Fruit fly (Drosophila melanogaster) whole organism, embryonic: ENCODE data around the gene Cpr23B.

ENCODE experiments used
- Adf1 ChIP-seq: fragments of 200-800 bp; sonication (Bioruptor generic); IDR thresholded peaks from 2 replicates; pipeline ENCODE4 v1.3.6; 2022; ENCODE audit warnings: missing biosample characterization, missing genetic modification characterization
- B-H1 ChIP-seq: fragments of 200-800 bp; sonication (Bioruptor generic); IDR thresholded peaks from 3 replicates; pipeline ENCODE4 v1.3.6; 2022; ENCODE audit warnings: missing biosample characterization, missing genetic modification characterization
- CG11696 ChIP-seq: fragments of 200-800 bp; sonication (Bioruptor generic); IDR thresholded peaks from 2 replicates; pipeline ENCODE4 v1.3.6; 2022; ENCODE audit warnings: missing biosample characterization, missing genetic modification characterization
- CG14965 ChIP-seq: fragments of 200-800 bp; sonication (Bioruptor generic); optimal IDR thresholded peaks from 2 replicates; lab custom pipeline; 2016; ENCODE audit warnings: missing biosample characterization, missing genetic modification characterization, borderline replicate concordance
- CG16813 ChIP-seq: fragments of 200-800 bp; sonication (Bioruptor generic); IDR thresholded peaks from 3 replicates; pipeline ENCODE4 v1.3.6; 2022; ENCODE audit warnings: missing biosample characterization, missing genetic modification characterization; ENCODE audit not compliant: partially characterized antibody
- CG17568 ChIP-seq: fragments of 200-800 bp; sonication (Bioruptor generic); optimal IDR thresholded peaks from 2 replicates; lab custom pipeline; 2018; ENCODE audit warnings: missing biosample characterization, mild to moderate bottlenecking, missing genetic modification characterization, moderate library complexity
- CG18262 ChIP-seq: fragments of 200-800 bp; optimal IDR thresholded peaks from 3 replicates; lab custom pipeline; 2019; ENCODE audit warnings: missing biosample characterization, mild to moderate bottlenecking, missing genetic modification characterization, moderate library complexity
- CG1832 ChIP-seq: fragments of 200-800 bp; sonication (Bioruptor generic); optimal IDR thresholded peaks from 2 replicates; lab custom pipeline; 2017; ENCODE audit warnings: missing biosample characterization, mild to moderate bottlenecking, missing genetic modification characterization, inconsistent platforms
- CG18619 ChIP-seq: fragments of 200-800 bp; sonication (Bioruptor generic); optimal IDR thresholded peaks from 3 replicates; lab custom pipeline; 2017; ENCODE audit warnings: missing biosample characterization, mild to moderate bottlenecking, missing genetic modification characterization
- CG2129 ChIP-seq: fragments of 200-800 bp; sonication (Bioruptor generic); IDR thresholded peaks from 2 replicates; pipeline ENCODE4 v1.3.6; 2022; ENCODE audit warnings: missing biosample characterization, missing genetic modification characterization; ENCODE audit not compliant: partially characterized antibody
- CG2678 ChIP-seq: fragments of 200-800 bp; sonication (Bioruptor generic); optimal IDR thresholded peaks from 3 replicates; lab custom pipeline; 2019; ENCODE audit warnings: missing biosample characterization, mild to moderate bottlenecking, missing genetic modification characterization, moderate library complexity
- CG31441 ChIP-seq: fragments of 200-800 bp; sonication (Bioruptor generic); IDR thresholded peaks from 2 replicates; pipeline ENCODE4 v1.3.6; 2022; ENCODE audit warnings: missing biosample characterization, missing genetic modification characterization
- CG3163 ChIP-seq: fragments of 200-800 bp; sonication (Bioruptor generic); optimal IDR thresholded peaks from 3 replicates; lab custom pipeline; 2016; ENCODE audit warnings: missing biosample characterization, missing genetic modification characterization
- CG3281 ChIP-seq: fragments of 200-800 bp; sonication (Bioruptor generic); optimal IDR thresholded peaks from 3 replicates; lab custom pipeline; 2017; ENCODE audit warnings: missing biosample characterization, mild to moderate bottlenecking, missing genetic modification characterization
- CG33557 ChIP-seq: fragments of 200-800 bp; sonication (Bioruptor generic); optimal IDR thresholded peaks from 2 replicates; lab custom pipeline; 2019; ENCODE audit warnings: missing biosample characterization, mild to moderate bottlenecking, missing genetic modification characterization, moderate library complexity
- CG4617 ChIP-seq: fragments of 200-800 bp; sonication (Bioruptor generic); optimal IDR thresholded peaks from 3 replicates; lab custom pipeline; 2016; ENCODE audit warnings: missing biosample characterization, missing genetic modification characterization, borderline replicate concordance
- CG7372 ChIP-seq: fragments of 200-800 bp; sonication (Bioruptor generic); IDR thresholded peaks from 2 replicates; pipeline ENCODE4 v1.3.6; 2022; ENCODE audit warnings: missing biosample characterization, missing genetic modification characterization
- CG9215 ChIP-seq: fragments of 200-800 bp; sonication (Bioruptor generic); IDR thresholded peaks from 2 replicates; pipeline ENCODE4 v1.3.6; 2022; ENCODE audit warnings: missing biosample characterization, missing genetic modification characterization
- Camta ChIP-seq: fragments of 200-800 bp; sonication (Bioruptor generic); optimal IDR thresholded peaks from 2 replicates; lab custom pipeline; 2016; ENCODE audit warnings: missing biosample characterization, missing genetic modification characterization
- D19A ChIP-seq: fragments of 200-800 bp; optimal IDR thresholded peaks from 3 replicates; lab custom pipeline; 2019; ENCODE audit warnings: missing biosample characterization, mild to moderate bottlenecking, missing genetic modification characterization, moderate library complexity
- Dfd ChIP-seq, 2 experiments: fragments of >200 bp; optimal IDR thresholded peaks; 2 replicates each; lab custom pipeline; 2017; ENCODE audit warnings: missing biosample characterization in 2 of 2, missing genetic modification characterization in 2 of 2
- Drgx ChIP-seq: fragments of 200-800 bp; sonication (Bioruptor generic); IDR thresholded peaks from 2 replicates; pipeline ENCODE4 v1.3.6; 2022; ENCODE audit warnings: missing biosample characterization, missing genetic modification characterization
- E2f1 ChIP-seq: fragments of 200-800 bp; sonication (Bioruptor generic); IDR thresholded peaks from 2 replicates; pipeline ENCODE4 v1.3.6; 2022; ENCODE audit warnings: missing biosample characterization, missing genetic modification characterization
- Hmx ChIP-seq: fragments of 200-800 bp; sonication (Bioruptor generic); optimal IDR thresholded peaks from 2 replicates; lab custom pipeline; 2016; ENCODE audit warnings: missing biosample characterization, missing genetic modification characterization
- Hr78 ChIP-seq, 2 experiments: fragments of 200-800 bp in 1 of 2; fragments of >200 bp in 1 of 2; sonication (Bioruptor generic) in 1 of 2; optimal IDR thresholded peaks; 2 replicates each; lab custom pipeline; 2017 to 2019; ENCODE audit warnings: missing biosample characterization in 2 of 2, missing genetic modification characterization in 2 of 2, mild to moderate bottlenecking in 1 of 2, moderate library complexity in 1 of 2
- Optix ChIP-seq: fragments of 200-800 bp; sonication (Bioruptor generic); IDR thresholded peaks from 3 replicates; pipeline ENCODE4 v1.3.6; 2022; ENCODE audit warnings: missing biosample characterization, missing genetic modification characterization
- Tbp ChIP-seq: fragments of >200 bp; optimal IDR thresholded peaks from 2 replicates; lab custom pipeline; 2018; ENCODE audit warnings: missing biosample characterization, missing genetic modification characterization
- Trl ChIP-seq, 3 experiments: fragments of >200 bp in 2 of 3; fragments of 200-800 bp in 1 of 3; sonication (Bioruptor generic) in 1 of 3; optimal IDR thresholded peaks; 2 replicates in 1 of 3; 3 replicates in 2 of 3; lab custom pipeline; 2016 to 2017; ENCODE audit warnings: missing biosample characterization in 1 of 3, missing genetic modification characterization in 1 of 3
- ab ChIP-seq: fragments of 200-800 bp; sonication (Bioruptor generic); optimal IDR thresholded peaks from 2 replicates; lab custom pipeline; 2016; ENCODE audit warnings: missing biosample characterization, missing genetic modification characterization
- bab2 ChIP-seq: fragments of 200-800 bp; sonication (Bioruptor generic); optimal IDR thresholded peaks from 2 replicates; lab custom pipeline; 2016; ENCODE audit warnings: missing biosample characterization, missing genetic modification characterization
- cad ChIP-seq: fragments of >200 bp; optimal IDR thresholded peaks from 2 replicates; lab custom pipeline; 2017; ENCODE audit warnings: missing biosample characterization, missing genetic modification characterization
- corto ChIP-seq: fragments of 200-800 bp; sonication (Bioruptor generic); optimal IDR thresholded peaks from 2 replicates; lab custom pipeline; 2016; ENCODE audit warnings: missing biosample characterization, mild to moderate bottlenecking, missing genetic modification characterization, moderate library complexity
- dan ChIP-seq: fragments of 200-800 bp; sonication (Bioruptor generic); IDR thresholded peaks from 2 replicates; pipeline ENCODE4 v1.3.6; 2022; ENCODE audit warnings: missing biosample characterization, missing genetic modification characterization
- disco-r ChIP-seq: fragments of 200-800 bp; sonication (Bioruptor generic); optimal IDR thresholded peaks from 2 replicates; lab custom pipeline; 2016; ENCODE audit warnings: missing biosample characterization, missing genetic modification characterization
- emc ChIP-seq: fragments of 200-800 bp; sonication (Bioruptor generic); optimal IDR thresholded peaks from 2 replicates; lab custom pipeline; 2016; ENCODE audit warnings: missing biosample characterization, missing genetic modification characterization
- gro ChIP-seq: fragments of 200-800 bp; sonication (Bioruptor generic); optimal IDR thresholded peaks from 2 replicates; lab custom pipeline; 2016; ENCODE audit warnings: missing biosample characterization, missing genetic modification characterization
- ham ChIP-seq: fragments of 200-800 bp; sonication (Bioruptor generic); IDR thresholded peaks from 2 replicates; pipeline ENCODE4 v1.3.6; 2022; ENCODE audit warnings: missing biosample characterization, missing genetic modification characterization
- hkb ChIP-seq, 2 experiments: fragments of 200-800 bp in 1 of 2; fragments of >200 bp in 1 of 2; sonication (Bioruptor generic) in 1 of 2; IDR thresholded peaks in 1 of 2; optimal IDR thresholded peaks in 1 of 2; 2 replicates each; pipeline versions ENCODE4 v1.3.6 to Lab custom; 2017 to 2022; ENCODE audit warnings: missing biosample characterization in 1 of 2, missing genetic modification characterization in 1 of 2
- insv ChIP-seq, 2 experiments: fragments of 200-800 bp; sonication (Bioruptor generic); optimal IDR thresholded peaks; 3 replicates each; lab custom pipeline; 2016 to 2018; ENCODE audit warnings: missing biosample characterization in 2 of 2, missing genetic modification characterization in 2 of 2
- inv ChIP-seq: fragments of 200-800 bp; sonication (Bioruptor generic); IDR thresholded peaks from 2 replicates; pipeline ENCODE4 v1.3.6; 2022; ENCODE audit warnings: missing biosample characterization, missing genetic modification characterization; ENCODE audit not compliant: partially characterized antibody
- jigr1 ChIP-seq: fragments of 200-800 bp; sonication (Bioruptor generic); IDR thresholded peaks from 3 replicates; pipeline ENCODE4 v1.3.6; 2022; ENCODE audit warnings: missing biosample characterization, missing genetic modification characterization
- pb ChIP-seq: fragments of 200-800 bp; sonication (Bioruptor generic); optimal IDR thresholded peaks from 3 replicates; lab custom pipeline; 2016; ENCODE audit warnings: missing biosample characterization, missing genetic modification characterization
- row ChIP-seq: fragments of 200-800 bp; sonication (Bioruptor generic); IDR thresholded peaks from 3 replicates; pipeline ENCODE4 v1.3.6; 2022; ENCODE audit warnings: missing biosample characterization, missing genetic modification characterization
- schlank ChIP-seq: fragments of 200-800 bp; sonication (Bioruptor generic); optimal IDR thresholded peaks from 2 replicates; lab custom pipeline; 2018; ENCODE audit warnings: missing biosample characterization, mild to moderate bottlenecking, missing genetic modification characterization
- sens ChIP-seq: fragments of 200-800 bp; sonication (Bioruptor generic); peaks from one replicate; lab custom pipeline; 2016; ENCODE audit warnings: missing biosample characterization, missing genetic modification characterization
- seq ChIP-seq: fragments of 200-800 bp; sonication (Bioruptor generic); IDR thresholded peaks from 2 replicates; pipeline ENCODE4 v1.3.6; 2022; ENCODE audit warnings: missing biosample characterization, missing genetic modification characterization
- shn ChIP-seq: fragments of 200-800 bp; sonication (Bioruptor generic); optimal IDR thresholded peaks from 3 replicates; lab custom pipeline; 2016; ENCODE audit warnings: missing biosample characterization, missing genetic modification characterization
- sim ChIP-seq: fragments of 200-800 bp; sonication (Bioruptor generic); IDR thresholded peaks from 2 replicates; pipeline ENCODE4 v1.3.6; 2022; ENCODE audit warnings: missing biosample characterization, missing genetic modification characterization
- zfh2 ChIP-seq: fragments of 200-800 bp; sonication (Bioruptor generic); optimal IDR thresholded peaks from 2 replicates; lab custom pipeline; 2016; ENCODE audit warnings: missing biosample characterization, missing genetic modification characterization

Cpr23B gene

dm6 chr2L:2886613-2887537 lies 48.7 kb downstream of the Cpr23B start (continued):
- TF ChIP-seq row (GFP tag; lab: Robert Waterston, UW): no peak
- no peak for TF ChIP-seq seq
- TF ChIP-seq CG9215 (GFP tag; lab: Robert Waterston, UW): no peak
- no peak for TF ChIP-seq shn (GFP tag; lab: Kevin White, UChicago)
- TF ChIP-seq Camta (GFP tag; lab: Kevin White, UChicago): no peak
- TF ChIP-seq insv (GFP tag; optimal IDR thresholded peaks at IDR 0.05; lab: Kevin White, UChicago): peak; percentile 41 to 93
- TF ChIP-seq disco-r: no peak
- peak; percentile 25 for TF ChIP-seq CG3163 (GFP tag; lab: Kevin White, UChicago)
- no peak for TF ChIP-seq sens (GFP tag; lab: Kevin White, UChicago)
- no peak for TF ChIP-seq D19A (tag; lab: Kevin White, UChicago)
- TF ChIP-seq Tbp: no peak
- TF ChIP-seq cad: peak; percentile 35
- no peak for TF ChIP-seq E2f1 (GFP tag; lab: Robert Waterston, UW)
- TF ChIP-seq CG11696 (GFP tag; lab: Robert Waterston, UW): no peak
- TF ChIP-seq Hmx (GFP tag; lab: Kevin White, UChicago): no peak
- TF ChIP-seq Trl (optimal IDR thresholded peaks at IDR 0.05; lab: Kevin White, UChicago): peak; percentile 94 to 99
- TF ChIP-seq Trl (GFP tag; optimal IDR thresholded peaks at IDR 0.05; lab: Kevin White, UChicago): peak; percentile 48
- no peak for TF ChIP-seq pb (GFP tag; lab: Kevin White, UChicago)
- no peak for TF ChIP-seq CG18619
- no peak for TF ChIP-seq CG3281 (GFP tag; lab: Kevin White, UChicago)
- TF ChIP-seq emc (GFP tag; lab: Kevin White, UChicago): no peak
- TF ChIP-seq zfh2: no peak
- no peak for TF ChIP-seq ab (GFP tag; lab: Kevin White, UChicago)
- no peak for TF ChIP-seq jigr1 (GFP tag; lab: Robert Waterston, UW)
- TF ChIP-seq CG16813: no peak
- TF ChIP-seq CG31441 (GFP tag; lab: Robert Waterston, UW): no peak
- peak; percentile 36 for TF ChIP-seq CG1832
- TF ChIP-seq CG33557 (GFP tag; lab: Kevin White, UChicago): no peak
- TF ChIP-seq Hr78 (GFP tag; optimal IDR thresholded peaks at IDR 0.05; lab: Kevin White, UChicago): no peak
- no peak for TF ChIP-seq CG14965 (GFP tag; lab: Kevin White, UChicago)
- no peak for TF ChIP-seq schlank (tag; lab: Kevin White, UChicago)
- TF ChIP-seq CG18262: no peak
- TF ChIP-seq Drgx (GFP tag; lab: Robert Waterston, UW): no peak
- TF ChIP-seq corto (GFP tag; lab: Kevin White, UChicago): no peak
- no peak for TF ChIP-seq B-H1
- no peak for TF ChIP-seq inv (GFP tag; lab: Robert Waterston, UW)
- peak; percentile 13 for TF ChIP-seq gro (GFP tag; lab: Kevin White, UChicago)
- no peak for TF ChIP-seq CG7372 (GFP tag; lab: Robert Waterston, UW)
- no peak for TF ChIP-seq ham
- TF ChIP-seq bab2: no peak
- no peak for TF ChIP-seq Dfd (GFP tag; optimal IDR thresholded peaks at IDR 0.05; lab: Kevin White, UChicago)
- no peak for TF ChIP-seq Optix
- TF ChIP-seq CG17568 (GFP tag; lab: Kevin White, UChicago): no peak
- no peak for TF ChIP-seq CG2678 (tag; lab: Kevin White, UChicago)
- 0 out of 2 replicates have a peak, but pooled peaks have one; percentile 37 for TF ChIP-seq sim (GFP tag; lab: Robert Waterston, UW)
- no peak for TF ChIP-seq CG4617
- TF ChIP-seq Adf1 (GFP tag; lab: Robert Waterston, UW): no peak
- TF ChIP-seq dan (GFP tag; lab: Robert Waterston, UW): no peak
- no peak for TF ChIP-seq hkb (optimal IDR thresholded peaks at IDR 0.05; lab: Kevin White, UChicago)
- TF ChIP-seq hkb (GFP tag; IDR thresholded peaks at IDR 0.05; lab: Robert Waterston, UW): 0 out of 2 replicates have a peak, but pooled peaks have one; percentile 34
- TF ChIP-seq CG2129 (GFP tag; lab: Robert Waterston, UW): no peak
